Fruit fly (Drosophila melanogaster) whole organism, wandering third instar larva: ENCODE measurements around the gene Fuca.
A peak's percentile ranks its signal among the peaks of the same experiment; 100 is the strongest.

Experiments
- Dif ChIP-seq: fragments of 200-275, 200-300 bp; sonication (Bioruptor generic); optimal IDR thresholded peaks from 2 replicates; lab custom pipeline; 2018; ENCODE audit warnings: missing biosample characterization, missing genetic modification characterization; ENCODE audit not compliant: partially characterized antibody
- h ChIP-seq: fragments of 200-800 bp; sonication (Bioruptor generic); optimal IDR thresholded peaks from 3 replicates; lab custom pipeline; 2016; ENCODE audit warnings: missing biosample characterization, mild to moderate bottlenecking, missing genetic modification characterization

- peak; percentile 45 for TF ChIP-seq h
- TF ChIP-seq Dif (GFP tag; lab: Kevin White, UChicago) = no peak
Measured at dm6 chr3L:11483135-11483534, 39.4 kb downstream of the Fuca start.
